ENCODE assay signal across 1 fruit fly cellular context in the genomic region with DNA sequence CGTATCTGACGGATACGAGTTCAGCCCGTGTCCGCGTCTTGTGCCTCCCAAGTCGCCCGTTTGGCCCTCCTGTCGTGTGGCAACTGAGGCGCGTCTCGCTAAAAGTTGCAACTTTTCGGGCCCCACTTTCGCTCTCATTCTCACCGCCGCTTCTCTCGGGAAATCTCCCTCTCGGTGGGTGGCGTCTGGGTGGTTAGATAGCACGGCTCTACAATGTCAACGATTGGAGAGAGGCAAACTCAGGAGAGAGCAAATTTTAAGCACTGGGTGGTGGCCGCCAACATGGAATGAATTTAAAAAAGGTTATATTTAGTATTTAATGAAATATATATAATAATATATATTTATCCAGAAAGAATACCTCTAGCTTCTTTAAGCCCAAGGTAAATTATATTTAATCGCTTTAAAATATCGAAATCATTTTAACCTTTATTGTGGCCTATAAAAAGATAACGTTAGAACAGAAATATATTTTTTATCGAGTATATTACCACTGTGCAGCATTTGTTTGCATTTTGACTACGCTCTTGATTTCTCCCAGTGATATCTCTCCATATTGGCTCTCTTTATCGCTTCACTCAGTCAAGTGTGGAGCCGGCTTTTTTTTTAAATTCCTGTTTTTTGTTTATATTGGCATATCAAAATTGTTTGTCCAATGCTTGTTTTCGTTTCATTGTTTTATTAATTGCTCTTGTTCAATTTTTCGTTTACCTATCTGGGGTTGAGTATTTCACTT.
A peak's percentile ranks its signal among the peaks of the same experiment; 100 is the strongest.
TF ChIP-seq lines count a peak whose summit lies in the region.

A gene (minus strand): TSS at position 327 of the 736 bp plus-strand sequence.

TF ChIP-seq in whole organism, embryonic, 481 proteins besides CTCF, POLR2A, EP300 and RAD21 (continued from another document and continues in another):
- TF ChIP-seq Hr51 (GFP tag; optimal IDR thresholded peaks at IDR 0.05; lab: Kevin White, UChicago) (peak; percentile 21 to 91), Lpt (GFP tag; optimal IDR thresholded peaks at IDR 0.05; lab: Kevin White, UChicago) (no peak), TFAM (GFP tag; optimal IDR thresholded peaks at IDR 0.05; lab: Kevin White, UChicago) (peak; percentile 11), CG15696 (tag; optimal IDR thresholded peaks at IDR 0.05; lab: Kevin White, UChicago) (peak; percentile 64), B-H2 (GFP tag; optimal IDR thresholded peaks at IDR 0.05; lab: Kevin White, UChicago) (peak; percentile 86), CG31388 (GFP tag; optimal IDR thresholded peaks at IDR 0.05; lab: Kevin White, UChicago) (no peak), vfl (GFP tag; optimal IDR thresholded peaks at IDR 0.05; lab: Kevin White, UChicago) (no peak), ara (GFP tag; IDR thresholded peaks at IDR 0.05; lab: Robert Waterston, UW) (peak; percentile 73; the same call in 1 of the 2 replicates), CG3065 (GFP tag; optimal IDR thresholded peaks at IDR 0.05; lab: Kevin White, UChicago) (no peak), mirr (GFP tag; optimal IDR thresholded peaks at IDR 0.05; lab: Kevin White, UChicago) (no peak), CG17359 (tag; optimal IDR thresholded peaks at IDR 0.05; lab: Kevin White, UChicago) (peak; percentile 89), CG6791 (GFP tag; IDR thresholded peaks at IDR 0.05; lab: Robert Waterston, UW; ENCODE audit: partially characterized antibody) (no peak), CG8388 (GFP tag; optimal IDR thresholded peaks at IDR 0.05; lab: Kevin White, UChicago) (peak; percentile 84), CG10366 (GFP tag; IDR thresholded peaks at IDR 0.05; lab: Robert Waterston, UW) (peak; percentile 72), run (tag; optimal IDR thresholded peaks at IDR 0.05; lab: Kevin White, UChicago) (peak; percentile 81), pnt (GFP tag; optimal IDR thresholded peaks at IDR 0.05; lab: Kevin White, UChicago) (no peak), ac (GFP tag; optimal IDR thresholded peaks at IDR 0.05; lab: Kevin White, UChicago) (no peak), chm (GFP tag; IDR thresholded peaks at IDR 0.05; lab: Robert Waterston, UW) (no peak; the same call in 1 of the 2 replicates), Rx (GFP tag; IDR thresholded peaks at IDR 0.05; lab: Robert Waterston, UW) (peak; percentile 40; the same call in 1 of the 2 replicates), cas (GFP tag; IDR thresholded peaks at IDR 0.05; lab: Robert Waterston, UW) (peak; percentile 27; the same call in 1 of the 2 replicates), sens (GFP tag; lab: Kevin White, UChicago) (peak; percentile 89), CG17186 (GFP tag; optimal IDR thresholded peaks at IDR 0.05; lab: Kevin White, UChicago) (no peak), CG18011 (GFP tag; optimal IDR thresholded peaks at IDR 0.05; lab: Kevin White, UChicago) (peak; percentile 47), CG31365 (tag; optimal IDR thresholded peaks at IDR 0.05; lab: Kevin White, UChicago) (no peak), tio (GFP tag; optimal IDR thresholded peaks at IDR 0.05; lab: Kevin White, UChicago) (peak; percentile 32), Xbp1 (GFP tag; optimal IDR thresholded peaks at IDR 0.05; lab: Kevin White, UChicago) (peak; percentile 58), Med (GFP tag; lab: Kevin White, UChicago) (peak; percentile 72), hbn (GFP tag; IDR thresholded peaks at IDR 0.05; lab: Robert Waterston, UW; ENCODE audit: partially characterized antibody) (no peak), CG10209 (GFP tag; optimal IDR thresholded peaks at IDR 0.05; lab: Kevin White, UChicago) (peak; percentile 84), ato (GFP tag; IDR thresholded peaks at IDR 0.05; lab: Robert Waterston, UW; ENCODE audit: partially characterized antibody) (no peak), ap (GFP tag; IDR thresholded peaks at IDR 0.05; lab: Robert Waterston, UW) (peak; percentile 49; the same call in 1 of the 2 replicates), h (optimal IDR thresholded peaks at IDR 0.05; lab: Kevin White, UChicago) (no peak), Opbp (GFP tag; IDR thresholded peaks at IDR 0.05; lab: Robert Waterston, UW; ENCODE audit: partially characterized antibody) (no peak), Oaz (GFP tag; IDR thresholded peaks at IDR 0.05; lab: Robert Waterston, UW) (peak; percentile 42; the same call in 1 of the 2 replicates), dimm (GFP tag; IDR thresholded peaks at IDR 0.05; lab: Robert Waterston, UW) (no peak), danr (GFP tag; IDR thresholded peaks at IDR 0.05; lab: Robert Waterston, UW) (0 out of 2 replicates have a peak, but pooled peaks have one; percentile 5), oc (tag; optimal IDR thresholded peaks at IDR 0.05; lab: Kevin White, UChicago) (peak; percentile 89), usp (GFP tag; optimal IDR thresholded peaks at IDR 0.05; lab: Kevin White, UChicago) (no peak), CG15269 (tag; optimal IDR thresholded peaks at IDR 0.05; lab: Kevin White, UChicago) (peak; percentile 92), tll (GFP tag; optimal IDR thresholded peaks at IDR 0.05; lab: Kevin White, UChicago) (no peak), bowl (GFP tag; IDR thresholded peaks at IDR 0.05; lab: Robert Waterston, UW) (no peak), fru (optimal IDR thresholded peaks at IDR 0.05; lab: Kevin White, UChicago) (no peak), ttk (GFP tag; IDR thresholded peaks at IDR 0.05; lab: Robert Waterston, UW) (peak; percentile 27; the same call in 1 of the 2 replicates), CG11398 (GFP tag; optimal IDR thresholded peaks at IDR 0.05; lab: Kevin White, UChicago) (no peak), HHEX (GFP tag; optimal IDR thresholded peaks at IDR 0.05; lab: Kevin White, UChicago) (peak; percentile 72), CG6272 (GFP tag; IDR thresholded peaks at IDR 0.05; lab: Robert Waterston, UW) (peak; percentile 43; the same call in 1 of the 2 replicates), zfh1 (GFP tag; IDR thresholded peaks at IDR 0.05; lab: Robert Waterston, UW) (peak; percentile 56; the same call in 1 of the 3 replicates), Jarid2 (GFP tag; optimal IDR thresholded peaks at IDR 0.05; lab: Kevin White, UChicago) (no peak), CG15479 (GFP tag; optimal IDR thresholded peaks at IDR 0.05; lab: Kevin White, UChicago) (no peak), Ets97D (GFP tag; optimal IDR thresholded peaks at IDR 0.05; lab: Kevin White, UChicago) (no peak), CG11560 (tag; IDR thresholded peaks at IDR 0.05; lab: Robert Waterston, UW) (no peak), CG12391 (tag; optimal IDR thresholded peaks at IDR 0.05; lab: Kevin White, UChicago) (peak; percentile 89), CG6654 (GFP tag; optimal IDR thresholded peaks at IDR 0.05; lab: Kevin White, UChicago) (peak; percentile 51), stwl (tag; optimal IDR thresholded peaks at IDR 0.05; lab: Kevin White, UChicago) (no peak), bcd (GFP tag; optimal IDR thresholded peaks at IDR 0.05; lab: Kevin White, UChicago) (peak; percentile 68), scrt (GFP tag; optimal IDR thresholded peaks at IDR 0.05; lab: Kevin White, UChicago) (peak; percentile 77), CG31441 (GFP tag; IDR thresholded peaks at IDR 0.05; lab: Robert Waterston, UW) (peak; percentile 93), Side (GFP tag; optimal IDR thresholded peaks at IDR 0.05; lab: Kevin White, UChicago) (no peak), abd-A (tag; optimal IDR thresholded peaks at IDR 0.05; lab: Kevin White, UChicago) (peak; percentile 71), CG1792 (GFP tag; optimal IDR thresholded peaks at IDR 0.05; lab: Kevin White, UChicago) (no peak), Ets65A (GFP tag; lab: Kevin White, UChicago) (peak; percentile 66), CG2712 (tag; optimal IDR thresholded peaks at IDR 0.05; lab: Kevin White, UChicago) (peak; percentile 84), CG33557 (GFP tag; optimal IDR thresholded peaks at IDR 0.05; lab: Kevin White, UChicago) (peak; percentile 60), klu (GFP tag; IDR thresholded peaks at IDR 0.05; lab: Robert Waterston, UW) (no peak), Blimp-1 (GFP tag; optimal IDR thresholded peaks at IDR 0.05; lab: Kevin White, UChicago) (peak; percentile 73), CG10979 (tag; optimal IDR thresholded peaks at IDR 0.05; lab: Kevin White, UChicago) (peak; percentile 87), CG9876 (GFP tag; optimal IDR thresholded peaks at IDR 0.05; lab: Kevin White, UChicago) (no peak), Gug (GFP tag; IDR thresholded peaks at IDR 0.05; lab: Robert Waterston, UW) (no peak), CG12104 (GFP tag; optimal IDR thresholded peaks at IDR 0.05; lab: Kevin White, UChicago) (peak; percentile 34), Neu2 (GFP tag; optimal IDR thresholded peaks at IDR 0.05; lab: Kevin White, UChicago; ENCODE audit: borderline replicate concordance) (no peak), CG18262 (tag; optimal IDR thresholded peaks at IDR 0.05; lab: Kevin White, UChicago) (peak; percentile 88), chif (GFP tag; optimal IDR thresholded peaks at IDR 0.05; lab: Kevin White, UChicago) (no peak), gsb-n (tag; optimal IDR thresholded peaks at IDR 0.05; lab: Kevin White, UChicago) (peak; percentile 71), caup (GFP tag; optimal IDR thresholded peaks at IDR 0.05; lab: Kevin White, UChicago; ENCODE audit: severe bottlenecking) (peak; percentile 73), Dip2 (GFP tag; IDR thresholded peaks at IDR 0.05; lab: Robert Waterston, UW) (no peak), CG14667 (GFP tag; IDR thresholded peaks at IDR 0.05; lab: Robert Waterston, UW) (peak; percentile 22; the same call in 1 of the 2 replicates), prd (optimal IDR thresholded peaks at IDR 0.05; lab: Kevin White, UChicago) (no peak), prd (GFP tag; IDR thresholded peaks at IDR 0.05; lab: Robert Waterston, UW) (peak; percentile 65), Ssrp (tag; optimal IDR thresholded peaks at IDR 0.05; lab: Kevin White, UChicago) (peak; percentile 83), CG8281 (tag; optimal IDR thresholded peaks at IDR 0.05; lab: Kevin White, UChicago) (peak; percentile 73), Trl (optimal IDR thresholded peaks at IDR 0.05; lab: Kevin White, UChicago) (peak; percentile 72 to 90), Trl (GFP tag; optimal IDR thresholded peaks at IDR 0.05; lab: Kevin White, UChicago) (no peak), sqz (GFP tag; optimal IDR thresholded peaks at IDR 0.05; lab: Kevin White, UChicago) (peak; percentile 58), zfh2 (GFP tag; optimal IDR thresholded peaks at IDR 0.05; lab: Kevin White, UChicago) (no peak), crc (GFP tag; optimal IDR thresholded peaks at IDR 0.05; lab: Kevin White, UChicago) (no peak), Usf (GFP tag; optimal IDR thresholded peaks at IDR 0.05; lab: Kevin White, UChicago) (peak; percentile 33), CG13296 (GFP tag; optimal IDR thresholded peaks at IDR 0.05; lab: Kevin White, UChicago) (peak; percentile 95), CG7786 (GFP tag; optimal IDR thresholded peaks at IDR 0.05; lab: Kevin White, UChicago) (no peak), slbo (GFP tag; IDR thresholded peaks at IDR 0.05; lab: Robert Waterston, UW) (peak; percentile 80; the same call in 1 of the 2 replicates), Hr39 (optimal IDR thresholded peaks at IDR 0.05; lab: Kevin White, UChicago) (no peak), CG12299 (tag; optimal IDR thresholded peaks at IDR 0.05; lab: Kevin White, UChicago) (peak; percentile 74), NfI (GFP tag; optimal IDR thresholded peaks at IDR 0.05; lab: Kevin White, UChicago) (peak; percentile 79), MBD-R2 (GFP tag; IDR thresholded peaks at IDR 0.05; lab: Robert Waterston, UW) (peak; percentile 39), nerfin-1 (tag; optimal IDR thresholded peaks at IDR 0.05; lab: Kevin White, UChicago) (peak; percentile 86), jigr1 (GFP tag; IDR thresholded peaks at IDR 0.05; lab: Robert Waterston, UW) (no peak; the same call in 2 of the 3 replicates), br (optimal IDR thresholded peaks at IDR 0.05; lab: Kevin White, UChicago) (no peak), cato (GFP tag; optimal IDR thresholded peaks at IDR 0.05; lab: Kevin White, UChicago; ENCODE audit: borderline replicate concordance) (peak; percentile 23), CG3726 (GFP tag; IDR thresholded peaks at IDR 0.05; lab: Robert Waterston, UW) (no peak), gsb (GFP tag; IDR thresholded peaks at IDR 0.05; lab: Robert Waterston, UW) (peak; percentile 62), Meics (GFP tag; optimal IDR thresholded peaks at IDR 0.05; lab: Kevin White, UChicago) (peak; percentile 89), CG4707 (GFP tag; optimal IDR thresholded peaks at IDR 0.05; lab: Kevin White, UChicago) (peak; percentile 47), insv (GFP tag; optimal IDR thresholded peaks at IDR 0.05; lab: Kevin White, UChicago) (peak in 1 of 2 experiments; percentile 38), Taf1 (GFP tag; IDR thresholded peaks at IDR 0.05; lab: Robert Waterston, UW) (peak; percentile 63), twi (tag; optimal IDR thresholded peaks at IDR 0.05; lab: Kevin White, UChicago) (peak; percentile 67), CG18476 (GFP tag; optimal IDR thresholded peaks at IDR 0.05; lab: Kevin White, UChicago) (peak; percentile 12), Gsc (GFP tag; IDR thresholded peaks at IDR 0.05; lab: Robert Waterston, UW) (no peak), vnd (GFP tag; IDR thresholded peaks at IDR 0.05; lab: Robert Waterston, UW; ENCODE audit: partially characterized antibody) (0 out of 3 replicates have a peak, but pooled peaks have one; percentile 35), CG11723 (GFP tag; optimal IDR thresholded peaks at IDR 0.05; lab: Kevin White, UChicago) (peak; percentile 53), CG14441 (GFP tag; IDR thresholded peaks at IDR 0.05; lab: Robert Waterston, UW) (no peak; the same call in 1 of the 2 replicates), CG1832 (GFP tag; optimal IDR thresholded peaks at IDR 0.05; lab: Kevin White, UChicago) (no peak), CG32767 (GFP tag; IDR thresholded peaks at IDR 0.05; lab: Robert Waterston, UW) (peak; percentile 75), Fer3 (tag; optimal IDR thresholded peaks at IDR 0.05; lab: Kevin White, UChicago) (peak; percentile 85), knrl (GFP tag; IDR thresholded peaks at IDR 0.05; lab: Robert Waterston, UW; ENCODE audit: partially characterized antibody) (peak; percentile 42; the same call in 1 of the 3 replicates), shn (GFP tag; optimal IDR thresholded peaks at IDR 0.05; lab: Kevin White, UChicago) (no peak), Elba2 (GFP tag; optimal IDR thresholded peaks at IDR 0.05; lab: Kevin White, UChicago) (no peak), Sox102F (GFP tag; optimal IDR thresholded peaks at IDR 0.05; lab: Kevin White, UChicago) (peak; percentile 86), her (GFP tag; optimal IDR thresholded peaks at IDR 0.05; lab: Kevin White, UChicago) (no peak), bigmax (GFP tag; optimal IDR thresholded peaks at IDR 0.05; lab: Kevin White, UChicago) (no peak), Xrp1 (GFP tag; IDR thresholded peaks at IDR 0.05; lab: Robert Waterston, UW) (peak; percentile 85), da (GFP tag; optimal IDR thresholded peaks at IDR 0.05; lab: Kevin White, UChicago) (no peak), Lhr (GFP tag; optimal IDR thresholded peaks at IDR 0.05; lab: Kevin White, UChicago) (peak; percentile 28)
